Fruit fly (Drosophila melanogaster) whole organism, wandering third instar larva: ENCODE measurements around the gene Trf.

ENCODE experiments used
- Dfd ChIP-seq: fragments of >200 bp; optimal IDR thresholded peaks from 2 replicates; lab custom pipeline; 2017; ENCODE audit warnings: missing biosample characterization, missing genetic modification characterization
- Dif ChIP-seq: fragments of 200-275, 200-300 bp; sonication (Bioruptor generic); optimal IDR thresholded peaks from 2 replicates; lab custom pipeline; 2018; ENCODE audit warnings: missing biosample characterization, missing genetic modification characterization; ENCODE audit not compliant: partially characterized antibody
- HLH106 ChIP-seq: fragments of 200-800 bp; optimal IDR thresholded peaks from 3 replicates; lab custom pipeline; 2019; ENCODE audit warnings: missing biosample characterization, mild to moderate bottlenecking, missing genetic modification characterization, moderate library complexity
- Hr83 ChIP-seq: fragments of 200-300 bp; sonication (Bioruptor generic); optimal IDR thresholded peaks from 2 replicates; lab custom pipeline; 2016; ENCODE audit warnings: missing biosample characterization, mild to moderate bottlenecking, missing genetic modification characterization, moderate library complexity; ENCODE audit not compliant: poor library complexity, severe bottlenecking
- Jra ChIP-seq: sonication (Bioruptor generic); optimal IDR thresholded peaks from 2 replicates; lab custom pipeline; 2016; ENCODE audit warnings: missing biosample characterization, missing genetic modification characterization
- Myc ChIP-seq: fragments of >200 bp; optimal IDR thresholded peaks from 2 replicates; lab custom pipeline; 2017
- N ChIP-seq: fragments of >200 bp; optimal IDR thresholded peaks from 2 replicates; lab custom pipeline; 2018; ENCODE audit warnings: missing biosample characterization, missing external identifiers, missing genetic modification characterization
- OdsH ChIP-seq: fragments of 200-800 bp; sonication (Bioruptor generic); optimal IDR thresholded peaks from 2 replicates; lab custom pipeline; 2016; ENCODE audit warnings: missing biosample characterization, mild to moderate bottlenecking, missing genetic modification characterization
- dl ChIP-seq, 2 experiments: fragments of 175-275, 200-275 bp in 1 of 2; fragments of 200-275 bp in 1 of 2; sonication (Bioruptor generic); optimal IDR thresholded peaks; lab custom pipeline; 2018; ENCODE audit warnings: mild to moderate bottlenecking in 2 of 2, missing biosample characterization in 2 of 2, missing genetic modification characterization in 2 of 2, moderate library complexity in 2 of 2; ENCODE audit not compliant: partially characterized antibody in 2 of 2, insufficient read depth in 1 of 2
- fru ChIP-seq: fragments of 200-800 bp; sonication (Bioruptor generic); optimal IDR thresholded peaks from 3 replicates; lab custom pipeline; 2016; ENCODE audit warnings: missing biosample characterization, mild to moderate bottlenecking, missing genetic modification characterization
- pan ChIP-seq: fragments of >200 bp; optimal IDR thresholded peaks from 2 replicates; lab custom pipeline; 2017
- usp ChIP-seq: fragments of >200 bp; optimal IDR thresholded peaks from 2 replicates; lab custom pipeline; 2017; ENCODE audit warnings: missing biosample characterization, missing genetic modification characterization

DNA sequence CACCGCTTCAGTTG is 10.5 kb downstream of the Trf start, which contains the start of gene Bsg:
- TF ChIP-seq pan (lab: Kevin White, UChicago) (no peak), fru (no peak), Myc (lab: Kevin White, UChicago) (no peak), HLH106 (tag; lab: Kevin White, UChicago) (no peak), Dif (GFP tag; lab: Kevin White, UChicago) (no peak), dl (GFP tag; optimal IDR thresholded peaks at IDR 0.05; lab: Kevin White, UChicago; ENCODE audit: insufficient read depth in 1 of 2, partially characterized antibody in 2 of 2) (no peak), Dfd (no peak), N (no peak), OdsH (GFP tag; lab: Kevin White, UChicago) (no peak), Jra (no peak), usp (GFP tag; lab: Kevin White, UChicago) (no peak), Hr83 (GFP tag; lab: Kevin White, UChicago) (no peak)
